Worm (Caenorhabditis elegans): Measurements from ENCODE around the gene Y7A5A.13.

ce11 chrX:15786726-15787125, 13.1 kb downstream of the Y7A5A.13 start, which contains the start of gene Y7A5A.5:
- TF ChIP-seq lin-13 (tag; optimal IDR thresholded peaks at IDR 0.05) (no peak), unc-62 (GFP tag; optimal IDR thresholded peaks at IDR 0.05) (no peak), snpc-4 (tag; optimal IDR thresholded peaks at IDR 0.05) (no peak), ztf-11 (tag; optimal IDR thresholded peaks at IDR 0.05) (no peak), blmp-1 (tag; optimal IDR thresholded peaks at IDR 0.05) (no peak), tbx-8 (GFP tag; optimal IDR thresholded peaks at IDR 0.05) (no peak), M03D4.4 (tag; optimal IDR thresholded peaks at IDR 0.05) (no peak), pha-4 (tag; optimal IDR thresholded peaks at IDR 0.05) (no peak), lin-32 (GFP tag; optimal IDR thresholded peaks at IDR 0.05) (no peak), nhr-12 (tag; optimal IDR thresholded peaks at IDR 0.05) (no peak), sptf-1 (tag; optimal IDR thresholded peaks at IDR 0.05) (no peak), ham-2 (GFP tag; optimal IDR thresholded peaks at IDR 0.05) (no peak), elt-3 (tag; optimal IDR thresholded peaks at IDR 0.05) (no peak)
